Fruit fly (Drosophila melanogaster): Measurements from ENCODE around the gene halo.

dm6 chr2L:1538132-1538531 is 20.2 kb upstream of the halo start:
- TF ChIP-seq Ets98B (GFP tag; IDR thresholded peaks at IDR 0.05) (no peak), CG32121 (GFP tag; IDR thresholded peaks at IDR 0.05) (no peak), D1 (tag; optimal IDR thresholded peaks at IDR 0.05) (no peak), fd96Ca (GFP tag; IDR thresholded peaks at IDR 0.05) (no peak), CG9948 (tag; optimal IDR thresholded peaks at IDR 0.05) (no peak), CG34367 (tag; optimal IDR thresholded peaks at IDR 0.05) (no peak), CG13204 (GFP tag; optimal IDR thresholded peaks at IDR 0.05) (no peak), Snoo (tag; optimal IDR thresholded peaks at IDR 0.05) (no peak), CG4496 (GFP tag; IDR thresholded peaks at IDR 0.05) (no peak), CG8159 (tag; optimal IDR thresholded peaks at IDR 0.05) (no peak)

Measured in whole organism, pupa.